Fruit fly (Drosophila melanogaster): ENCODE data around the gene CG17744.

DNA sequence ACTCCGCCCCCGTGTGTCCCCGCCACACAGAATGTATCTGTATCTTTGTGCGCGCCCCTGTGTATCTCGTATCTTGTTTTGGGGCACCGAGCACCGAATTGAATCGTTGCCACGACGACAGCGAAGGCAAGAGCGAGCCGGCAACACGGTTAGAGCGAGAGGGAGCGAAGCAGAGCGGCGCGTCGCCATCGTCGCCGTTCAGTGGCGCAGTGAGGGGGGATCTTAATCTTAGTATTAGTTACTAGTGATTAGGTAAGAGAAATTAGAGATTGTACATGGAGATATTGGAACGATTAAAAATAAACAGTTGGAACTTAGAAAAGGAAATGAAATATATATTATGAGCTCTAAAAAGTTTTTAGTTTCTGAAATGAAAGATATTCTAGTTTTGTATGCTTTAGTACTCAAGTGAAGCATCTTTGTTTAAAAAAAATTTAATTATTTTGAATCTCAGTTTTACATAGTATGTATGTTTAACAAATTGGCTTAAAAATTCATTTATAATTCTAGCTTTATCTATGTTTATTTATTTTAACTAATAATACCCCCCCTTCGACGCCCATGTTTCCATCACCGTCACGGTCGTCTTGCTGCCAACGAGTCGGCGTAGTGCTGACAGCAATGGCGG is 37.5 kb downstream of the CG17744 start:
- TF ChIP-seq Pif1B (GFP tag; optimal IDR thresholded peaks at IDR 0.05) (peak; percentile 51), fd96Ca (GFP tag; IDR thresholded peaks at IDR 0.05) (peak; percentile 63; the same call in 1 of the 3 replicates), Pif1A (GFP tag; optimal IDR thresholded peaks at IDR 0.05) (peak; percentile 43)

Measured in whole organism, pupa.